Fruit fly (Drosophila melanogaster): Measurements from ENCODE around the gene CG14125.

Gene CG14125

DNA sequence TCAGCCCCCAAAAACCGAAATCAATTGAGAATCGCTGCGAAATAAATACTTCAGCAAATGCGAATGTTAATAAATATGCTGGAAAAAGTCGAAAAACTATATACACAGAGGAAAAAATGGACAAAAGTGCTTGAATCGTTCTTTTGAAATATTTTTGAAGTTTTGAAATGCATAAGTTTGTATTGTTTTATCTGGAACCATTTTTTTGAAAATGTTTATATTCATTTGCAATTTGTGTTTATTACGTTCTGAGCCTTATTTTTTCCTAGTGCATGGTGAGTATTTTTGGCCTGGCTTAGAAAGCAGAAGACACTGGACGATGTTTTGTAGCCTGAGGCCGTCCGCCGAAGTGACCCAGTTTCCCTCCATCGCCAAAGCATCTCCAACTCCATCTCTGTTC, 50.2 kb downstream of the CG14125 start:
- peak; percentile 37 for TF ChIP-seq esn (GFP tag; optimal IDR thresholded peaks at IDR 0.05)
- TF ChIP-seq net (GFP tag; optimal IDR thresholded peaks at IDR 0.05): peak; percentile 17
- peak; percentile 41 for TF ChIP-seq Met (GFP tag; optimal IDR thresholded peaks at IDR 0.05)
- no peak for TF ChIP-seq eg (GFP tag; IDR thresholded peaks at IDR 0.05)
- no peak for TF ChIP-seq CG9139 (GFP tag; optimal IDR thresholded peaks at IDR 0.05)
- TF ChIP-seq OdsH (GFP tag; optimal IDR thresholded peaks at IDR 0.05): peak; percentile 27
- TF ChIP-seq CG32006 (GFP tag; optimal IDR thresholded peaks at IDR 0.05): peak; percentile 78
- peak; percentile 16 for TF ChIP-seq CG31627 (GFP tag; optimal IDR thresholded peaks at IDR 0.05)
- peak; percentile 21 for TF ChIP-seq CG34406 (GFP tag; optimal IDR thresholded peaks at IDR 0.05)
- peak; percentile 68 for TF ChIP-seq Eip78C (GFP tag)
- TF ChIP-seq CG3919 (GFP tag; optimal IDR thresholded peaks at IDR 0.05): peak; percentile 27
- no peak for TF ChIP-seq Sox15 (GFP tag; optimal IDR thresholded peaks at IDR 0.05)
- peak; percentile 17 for TF ChIP-seq Smox (GFP tag; optimal IDR thresholded peaks at IDR 0.05)
- TF ChIP-seq CG4318 (GFP tag; optimal IDR thresholded peaks at IDR 0.05): peak; percentile 15
- TF ChIP-seq CG8119 (GFP tag; IDR thresholded peaks at IDR 0.05): peak; percentile 53; the same call in 1 of the 3 replicates
- no peak for TF ChIP-seq Ets96B (tag; optimal IDR thresholded peaks at IDR 0.05)
- TF ChIP-seq Sox102F (GFP tag; optimal IDR thresholded peaks at IDR 0.05): peak; percentile 4
- peak; percentile 37 for TF ChIP-seq Hr4 (GFP tag; optimal IDR thresholded peaks at IDR 0.05)
- peak; percentile 33 for TF ChIP-seq achi (GFP tag; optimal IDR thresholded peaks at IDR 0.05)
- peak; percentile 34 for TF ChIP-seq acj6 (GFP tag; optimal IDR thresholded peaks at IDR 0.05)
- TF ChIP-seq CG8319 (GFP tag; optimal IDR thresholded peaks at IDR 0.05): no peak
- no peak for TF ChIP-seq CG11294 (GFP tag; IDR thresholded peaks at IDR 0.05)
- peak; percentile 65 for TF ChIP-seq CG15336 (GFP tag; IDR thresholded peaks at IDR 0.05)
- no peak for TF ChIP-seq CG11902 (GFP tag; optimal IDR thresholded peaks at IDR 0.05)
- TF ChIP-seq cyc (GFP tag; optimal IDR thresholded peaks at IDR 0.05): peak; percentile 11
- peak; percentile 31 for TF ChIP-seq Hr39 (GFP tag; optimal IDR thresholded peaks at IDR 0.05)
- no peak for TF ChIP-seq dsx (GFP tag; optimal IDR thresholded peaks at IDR 0.05; ENCODE audit: poor library complexity, severe bottlenecking)
- TF ChIP-seq CG16779 (tag; optimal IDR thresholded peaks at IDR 0.05): no peak
- TF ChIP-seq svp (GFP tag): no peak
- peak; percentile 56 for TF ChIP-seq CG6276 (GFP tag; optimal IDR thresholded peaks at IDR 0.05)
- TF ChIP-seq pdm3 (GFP tag; optimal IDR thresholded peaks at IDR 0.05): no peak
- TF ChIP-seq CG6808 (GFP tag; optimal IDR thresholded peaks at IDR 0.05): no peak
- TF ChIP-seq CG8632 (GFP tag; optimal IDR thresholded peaks at IDR 0.05): no peak
- TF ChIP-seq vri (GFP tag; optimal IDR thresholded peaks at IDR 0.05): no peak
- TF ChIP-seq Eip75B (GFP tag; optimal IDR thresholded peaks at IDR 0.05): peak; percentile 11
- TF ChIP-seq ss (GFP tag; optimal IDR thresholded peaks at IDR 0.05): no peak
- peak; percentile 31; the same call in 2 of the 3 replicates for TF ChIP-seq CG6163 (GFP tag; IDR thresholded peaks at IDR 0.05)
- TF ChIP-seq CG6792 (GFP tag; optimal IDR thresholded peaks at IDR 0.05): peak; percentile 15
- no peak for TF ChIP-seq Ets21C (GFP tag; optimal IDR thresholded peaks at IDR 0.05)
- TF ChIP-seq topi (GFP tag; optimal IDR thresholded peaks at IDR 0.05): peak; percentile 34
- TF ChIP-seq salr (GFP tag; optimal IDR thresholded peaks at IDR 0.05): no peak
